Worm (Caenorhabditis elegans): ENCODE data around the gene C29F5.8.
A peak's percentile ranks its signal among the peaks of the same experiment; 100 is the strongest.

DNA sequence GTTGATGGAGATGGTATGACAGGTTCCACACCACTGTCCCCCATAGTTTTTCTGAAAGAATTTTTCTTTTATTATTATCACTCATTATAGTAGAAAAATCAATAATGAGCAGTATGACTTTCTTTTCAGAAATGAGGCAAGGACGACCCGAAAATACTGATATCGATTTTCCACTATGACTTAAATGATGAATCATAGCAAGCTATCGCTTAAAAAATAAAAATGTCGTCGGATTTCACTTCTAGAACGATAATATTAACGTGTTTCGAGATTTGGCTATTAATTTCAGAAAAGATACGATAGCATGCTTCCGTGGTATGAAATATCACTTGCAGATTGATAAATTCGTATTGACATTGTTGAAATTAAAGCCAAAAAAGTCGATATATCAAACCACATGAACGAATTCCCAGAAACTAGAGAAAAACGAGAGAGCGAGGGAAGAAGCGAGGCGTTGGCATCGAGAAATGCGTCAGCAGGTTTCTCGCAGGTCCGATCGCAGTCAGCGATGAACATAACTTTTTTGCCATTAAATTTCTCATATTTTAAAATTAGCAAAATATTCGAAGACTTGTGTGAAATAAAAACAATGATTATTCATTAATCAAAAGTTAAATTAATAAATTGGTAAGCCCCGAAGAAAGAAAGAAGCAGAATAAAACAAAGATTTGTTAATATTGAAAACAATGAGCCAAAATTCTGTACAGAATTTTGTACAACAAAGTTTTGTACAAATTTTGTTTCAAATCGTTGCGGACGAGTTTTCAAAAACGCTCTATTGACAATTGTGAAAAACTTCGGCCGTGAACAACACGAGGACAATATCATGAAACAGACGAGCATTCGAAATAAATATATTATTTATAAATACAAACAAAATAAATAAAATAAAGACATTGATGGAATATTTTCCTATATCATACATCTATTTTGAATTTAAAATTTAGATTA is 49.4 kb downstream of the C29F5.8 start, which contains the start of gene C32D5.11:
- no peak for TF ChIP-seq snpc-4 (GFP tag; optimal IDR thresholded peaks at IDR 0.05)
- TF ChIP-seq snpc-4 (tag; optimal IDR thresholded peaks at IDR 0.05): no peak
- no peak for TF ChIP-seq Y56A3A.18 (GFP tag; IDR thresholded peaks at IDR 0.05)
- TF ChIP-seq dpl-1 (GFP tag; optimal IDR thresholded peaks at IDR 0.05): peak; percentile 22
- TF ChIP-seq pha-4 (tag; optimal IDR thresholded peaks at IDR 0.05): no peak
- TF ChIP-seq nfya-1 (tag; optimal IDR thresholded peaks at IDR 0.05; ENCODE audit: borderline replicate concordance, insufficient read depth): no peak
- TF ChIP-seq dpff-1 (tag; optimal IDR thresholded peaks at IDR 0.05): no peak
- no peak for TF ChIP-seq mes-4 (tag; optimal IDR thresholded peaks at IDR 0.05)
- TF ChIP-seq egrh-3 (GFP tag; IDR thresholded peaks at IDR 0.05): no peak
- peak; percentile 16 for TF ChIP-seq tbp1 (GFP tag; optimal IDR thresholded peaks at IDR 0.05)
- TF ChIP-seq Y53G8AR.9 (GFP tag; conservative IDR thresholded peaks at IDR 0.05): no peak
- TF ChIP-seq nfyb-1 (GFP tag; IDR thresholded peaks at IDR 0.05): 0 out of 2 replicates have a peak, but pooled peaks have one; percentile 38
- TF ChIP-seq T07F8.4 (tag; optimal IDR thresholded peaks at IDR 0.05): no peak

Measured in whole organism, young adult.